Comparison of ENCODE assay signal across 1 worm cellular context in the genomic region with DNA sequence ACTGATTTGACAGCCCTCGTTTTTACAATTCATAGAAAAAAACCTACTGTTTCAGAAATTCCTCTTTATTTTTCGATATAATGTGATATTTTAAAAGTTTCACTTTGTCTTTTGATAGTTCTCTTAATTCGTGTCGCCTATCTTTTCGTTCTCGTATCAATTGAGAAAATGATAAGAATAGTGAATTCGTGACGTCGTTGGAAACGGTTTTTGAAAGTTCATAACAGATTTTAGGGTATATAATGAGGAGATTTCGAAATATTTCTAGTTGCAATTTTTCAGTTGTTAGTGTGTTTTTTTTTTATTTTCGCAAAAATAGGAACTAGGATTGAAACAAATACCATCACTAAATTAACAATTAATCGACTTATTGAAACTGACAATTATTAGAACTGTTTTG.
TF ChIP-seq lines count a peak whose summit lies in the region.

No protein-coding gene starts in this region.

TF ChIP-seq in whole organism, L1 larva, 84 proteins besides CTCF, POLR2A, EP300 and RAD21 (continued from another document):
- TF ChIP-seq efl-1 (optimal IDR thresholded peaks at IDR 0.05; lab: Kevin White, UChicago) (no peak), efl-1 (GFP tag; optimal IDR thresholded peaks at IDR 0.05 in 1 of 2; lab: Kevin White, UChicago) (peak in 1 of 2 experiments; percentile 74)
